Worm (Caenorhabditis elegans): Measurements from ENCODE around the gene cyp-37A1.

The cyp-37A1 gene

ce11 chrII:14060885-14061284 lies 44.1 kb upstream of the cyp-37A1 start:
- TF ChIP-seq sma-9 (GFP tag; optimal IDR thresholded peaks at IDR 0.05): no peak
- no peak for TF ChIP-seq sma-9 (tag; optimal IDR thresholded peaks at IDR 0.05)
- no peak for TF ChIP-seq mab-5 (tag; optimal IDR thresholded peaks at IDR 0.05)
- TF ChIP-seq ZK546.5 (tag; optimal IDR thresholded peaks at IDR 0.05): no peak
- no peak for TF ChIP-seq fos-1 (tag; optimal IDR thresholded peaks at IDR 0.05)
- TF ChIP-seq elt-1 (tag; optimal IDR thresholded peaks at IDR 0.05): no peak
- TF ChIP-seq nhr-6 (tag; optimal IDR thresholded peaks at IDR 0.05): no peak
- no peak for TF ChIP-seq F13H6.1 (tag; optimal IDR thresholded peaks at IDR 0.05)
- no peak for TF ChIP-seq sem-4 (tag; optimal IDR thresholded peaks at IDR 0.05)
- TF ChIP-seq nhr-23 (tag; optimal IDR thresholded peaks at IDR 0.05): no peak
- no peak for TF ChIP-seq nhr-21 (tag; optimal IDR thresholded peaks at IDR 0.05)
- TF ChIP-seq mdl-1 (tag; optimal IDR thresholded peaks at IDR 0.05): no peak
- no peak for TF ChIP-seq ztf-11 (tag; optimal IDR thresholded peaks at IDR 0.05)
- TF ChIP-seq ceh-82 (tag; optimal IDR thresholded peaks at IDR 0.05): no peak
- no peak for TF ChIP-seq sma-3 (GFP tag; optimal IDR thresholded peaks at IDR 0.05)
- no peak for TF ChIP-seq unc-55 (GFP tag; optimal IDR thresholded peaks at IDR 0.05)
- TF ChIP-seq nhr-12 (tag; optimal IDR thresholded peaks at IDR 0.05): no peak

ce11 chrII:14060439-14060838 lies 43.7 kb upstream of the cyp-37A1 start, which contains the start of gene W01G7.4:
TSS of gene W01G7.4 (plus strand) at chrII:14060739.
- TF ChIP-seq ztf-4 (tag; optimal IDR thresholded peaks at IDR 0.05) (no peak), Y55F3AM.14 (GFP tag; optimal IDR thresholded peaks at IDR 0.05) (no peak), ama-1 (optimal IDR thresholded peaks at IDR 0.05) (no peak), F13H6.1 (tag; optimal IDR thresholded peaks at IDR 0.05) (no peak), C34F6.9 (tag; optimal IDR thresholded peaks at IDR 0.05) (no peak), lin-11 (tag; optimal IDR thresholded peaks at IDR 0.05) (no peak), mdl-1 (tag; optimal IDR thresholded peaks at IDR 0.05) (no peak), blmp-1 (tag; optimal IDR thresholded peaks at IDR 0.05; ENCODE audit: insufficient read depth) (no peak), nhr-129 (tag; optimal IDR thresholded peaks at IDR 0.05) (no peak), zag-1 (tag; optimal IDR thresholded peaks at IDR 0.05) (no peak), unc-39 (tag; optimal IDR thresholded peaks at IDR 0.05) (no peak), nhr-25 (tag; optimal IDR thresholded peaks at IDR 0.05) (no peak)

ce11 chrII:14059767-14060166 lies 43.0 kb upstream of the cyp-37A1 start, which contains the start of gene rpb-11:
TSS of gene rpb-11 (plus strand) at chrII:14060085.
- peak; percentile 13 for TF ChIP-seq zag-1 (tag; optimal IDR thresholded peaks at IDR 0.05)
- peak; percentile 84 for TF ChIP-seq egl-27 (tag; optimal IDR thresholded peaks at IDR 0.05)
- peak; percentile 96 for TF ChIP-seq C34F6.9 (tag; optimal IDR thresholded peaks at IDR 0.05)
- peak; percentile 74 for TF ChIP-seq ztf-4 (tag; optimal IDR thresholded peaks at IDR 0.05)
- TF ChIP-seq ceh-82 (tag; optimal IDR thresholded peaks at IDR 0.05): peak; percentile 67
- peak; percentile 91 for TF ChIP-seq nhr-77 (tag; optimal IDR thresholded peaks at IDR 0.05)
- TF ChIP-seq unc-62 (GFP tag; optimal IDR thresholded peaks at IDR 0.05): no peak
- no peak for TF ChIP-seq elt-3 (tag; optimal IDR thresholded peaks at IDR 0.05)
- TF ChIP-seq crh-2 (tag; optimal IDR thresholded peaks at IDR 0.05): peak; percentile 91
- peak; percentile 38 for TF ChIP-seq lin-39 (tag; optimal IDR thresholded peaks at IDR 0.05)
- TF ChIP-seq mbf-1 (tag; optimal IDR thresholded peaks at IDR 0.05): no peak
- peak; percentile 28 for TF ChIP-seq dmd-4 (tag; optimal IDR thresholded peaks at IDR 0.05)
- peak; percentile 92 for TF ChIP-seq nhr-21 (tag; optimal IDR thresholded peaks at IDR 0.05)
- TF ChIP-seq Y55F3AM.14 (GFP tag; optimal IDR thresholded peaks at IDR 0.05): no peak
- TF ChIP-seq nhr-6 (tag; optimal IDR thresholded peaks at IDR 0.05): peak; percentile 91
- peak; percentile 96 for TF ChIP-seq lin-13 (GFP tag; optimal IDR thresholded peaks at IDR 0.05)
- TF ChIP-seq F13H6.1 (tag; optimal IDR thresholded peaks at IDR 0.05): peak; percentile 93
- TF ChIP-seq lin-11 (tag; optimal IDR thresholded peaks at IDR 0.05): peak; percentile 82
- TF ChIP-seq peb-1 (tag; optimal IDR thresholded peaks at IDR 0.05): no peak
- TF ChIP-seq mdl-1 (tag; optimal IDR thresholded peaks at IDR 0.05): peak in 1 of 2 experiments; percentile 43
- TF ChIP-seq nhr-10 (tag; optimal IDR thresholded peaks at IDR 0.05): peak; percentile 78
- TF ChIP-seq alr-1 (tag; optimal IDR thresholded peaks at IDR 0.05): no peak
- TF ChIP-seq nhr-11 (tag; optimal IDR thresholded peaks at IDR 0.05): no peak
- peak; percentile 82 for TF ChIP-seq nhr-129 (tag; optimal IDR thresholded peaks at IDR 0.05)
- TF ChIP-seq ama-1 (optimal IDR thresholded peaks at IDR 0.05): peak; percentile 59
- peak; percentile 93 to 96 for TF ChIP-seq lsy-2 (tag; optimal IDR thresholded peaks at IDR 0.05)
- peak; percentile 100 for TF ChIP-seq gmeb-1 (tag; optimal IDR thresholded peaks at IDR 0.05)
- peak; percentile 56 for TF ChIP-seq ZK546.5 (tag; optimal IDR thresholded peaks at IDR 0.05)
- peak; percentile 97 for TF ChIP-seq unc-55 (GFP tag; optimal IDR thresholded peaks at IDR 0.05)
- no peak for TF ChIP-seq unc-39 (tag; optimal IDR thresholded peaks at IDR 0.05)
- no peak for TF ChIP-seq ztf-1 (GFP tag; conservative IDR thresholded peaks at IDR 0.05)
- TF ChIP-seq sma-9 (GFP tag; optimal IDR thresholded peaks at IDR 0.05): peak; percentile 97
- TF ChIP-seq sma-9 (tag; optimal IDR thresholded peaks at IDR 0.05): no peak
- TF ChIP-seq ztf-11 (tag; optimal IDR thresholded peaks at IDR 0.05): no peak
- TF ChIP-seq mab-5 (tag; optimal IDR thresholded peaks at IDR 0.05): peak; percentile 94
- peak; percentile 92 for TF ChIP-seq sem-4 (tag; optimal IDR thresholded peaks at IDR 0.05)
- peak; percentile 39 for TF ChIP-seq nhr-12 (tag; optimal IDR thresholded peaks at IDR 0.05)
- peak; percentile 96 for TF ChIP-seq nhr-25 (tag; optimal IDR thresholded peaks at IDR 0.05)
- peak; percentile 74 for TF ChIP-seq nhr-237 (tag; optimal IDR thresholded peaks at IDR 0.05)
- no peak for TF ChIP-seq elt-1 (tag; optimal IDR thresholded peaks at IDR 0.05)
- no peak for TF ChIP-seq nhr-23 (tag; optimal IDR thresholded peaks at IDR 0.05)
- no peak for TF ChIP-seq aly-2 (tag; optimal IDR thresholded peaks at IDR 0.05)
- peak; percentile 95 for TF ChIP-seq sma-3 (GFP tag; optimal IDR thresholded peaks at IDR 0.05)
- TF ChIP-seq ceh-16 (tag; optimal IDR thresholded peaks at IDR 0.05): peak; percentile 85
- TF ChIP-seq blmp-1 (tag; optimal IDR thresholded peaks at IDR 0.05; ENCODE audit: insufficient read depth): peak; percentile 57
- no peak for TF ChIP-seq skn-1 (tag; optimal IDR thresholded peaks at IDR 0.05)

All from whole organism, L2 larva.